Worm (Caenorhabditis elegans) whole organism, dauer: Measurements from ENCODE around the gene T26E4.2.

ENCODE experiments used
- unc-62 ChIP-seq: sonication (generic microtip); optimal IDR thresholded peaks from 2 replicates; lab custom pipeline; 2017; ENCODE audit warnings: missing biosample characterization, missing genetic modification reagents, missing genetic modification characterization

T26E4.2 gene

ce11 chrV:15817746-15818145, 36.6 kb downstream of the T26E4.2 start, which contains the start of gene abf-3:
Gene abf-3, minus strand, starts transcription at chrV:15817846.
- TF ChIP-seq unc-62 (GFP tag; lab: Kevin White, UChicago), result no peak

ce11 chrV:15819983-15820382, 38.8 kb downstream of the T26E4.2 start, which contains the start of gene srbc-48:
Gene srbc-48, plus strand, starts transcription at chrV:15820283.
- TF ChIP-seq unc-62 (GFP tag; lab: Kevin White, UChicago), result no peak

ce11 chrV:15821398-15821797, 40.2 kb downstream of the T26E4.2 start, which contains the start of gene srbc-49:
Gene srbc-49, plus strand, starts transcription at chrV:15821698.
- no peak for TF ChIP-seq unc-62 (GFP tag; lab: Kevin White, UChicago)

ce11 chrV:15824866-15825265, 43.7 kb downstream of the T26E4.2 start, which contains the start of gene srbc-50:
Gene srbc-50, minus strand, starts transcription at chrV:15824966.
- no peak for TF ChIP-seq unc-62 (GFP tag; lab: Kevin White, UChicago)

ce11 chrV:15826110-15826509, 44.9 kb downstream of the T26E4.2 start, which contains the start of gene srbc-51:
Gene srbc-51, plus strand, starts transcription at chrV:15826410.
- TF ChIP-seq unc-62 (GFP tag; lab: Kevin White, UChicago), result no peak

DNA sequence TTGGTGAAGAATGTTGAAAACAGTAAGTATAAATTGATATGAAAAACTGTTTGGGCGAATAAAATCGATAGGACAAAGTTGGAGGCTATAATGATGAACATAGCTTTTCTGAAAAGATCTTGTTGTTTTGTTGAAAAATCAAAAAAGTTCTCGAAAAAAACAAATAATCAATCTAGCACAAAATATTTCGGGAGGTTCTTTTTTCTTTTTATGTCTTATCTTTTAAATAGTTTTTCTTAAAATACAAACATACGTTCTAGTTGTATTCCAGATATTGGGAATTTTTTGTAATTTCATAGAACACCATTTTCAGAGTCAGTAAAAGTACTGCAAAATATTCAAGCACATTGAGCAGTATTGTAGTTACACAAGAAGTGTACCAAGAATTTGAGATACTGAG, 48.7 kb downstream of the T26E4.2 start, which contains the start of gene srbc-55:
TSS of gene srbc-55 (minus strand) at position 101 of the 400 bp plus-strand sequence.
- TF ChIP-seq unc-62 (GFP tag; lab: Kevin White, UChicago), result no peak

ce11 chrV:15831586-15831985, 50.4 kb downstream of the T26E4.2 start, which contains the start of gene srbc-56:
Gene srbc-56, minus strand, starts transcription at chrV:15831686.
- TF ChIP-seq unc-62 (GFP tag; lab: Kevin White, UChicago), result no peak
